Worm (Caenorhabditis elegans) whole organism, mixed stage, embryonic: Measurements from ENCODE around the gene srt-39.

ENCODE experiments used
- M03D4.4 ChIP-seq: sonication (generic microtip); optimal IDR thresholded peaks from 2 replicates; lab custom pipeline; 2017; ENCODE audit warnings: mild to moderate bottlenecking, missing genetic modification characterization, missing compliant biosample characterization
- bed-3 ChIP-seq: fragments of 200-800 bp; sonication (Bioruptor generic); optimal IDR thresholded peaks from 3 replicates; lab custom pipeline; 2018; ENCODE audit warnings: mild to moderate bottlenecking, missing genetic modification characterization, moderate library complexity, missing compliant biosample characterization
- blmp-1 ChIP-seq: fragments of 150-350 bp; optimal IDR thresholded peaks from 2 replicates; lab custom pipeline; 2014; ENCODE audit warnings: missing biosample characterization, missing genetic modification characterization
- ceh-39 ChIP-seq: fragments of 150-350 bp; optimal IDR thresholded peaks from 2 replicates; lab custom pipeline; 2014; ENCODE audit warnings: missing biosample characterization, missing genetic modification characterization
- ceh-83 ChIP-seq: fragments of 200-800 bp; sonication (Bioruptor generic); optimal IDR thresholded peaks from 2 replicates; lab custom pipeline; 2018; ENCODE audit warnings: mild to moderate bottlenecking, missing genetic modification characterization, missing compliant biosample characterization
- ces-1 ChIP-seq: fragments of 150-350 bp; optimal IDR thresholded peaks from 2 replicates; lab custom pipeline; 2014; ENCODE audit warnings: missing biosample characterization, missing genetic modification reagents, missing genetic modification characterization
- cnd-1 ChIP-seq: fragments of 200-800 bp; sonication (Bioruptor generic); optimal IDR thresholded peaks from 2 replicates; lab custom pipeline; 2018; ENCODE audit warnings: mild to moderate bottlenecking, missing genetic modification characterization, missing compliant biosample characterization
- drap-1 ChIP-seq: fragments of 200-800 bp; sonication (Bioruptor generic); optimal IDR thresholded peaks from 3 replicates; lab custom pipeline; 2018; ENCODE audit warnings: mild to moderate bottlenecking, missing genetic modification characterization, missing compliant biosample characterization
- elt-1 ChIP-seq: sonication (generic microtip); optimal IDR thresholded peaks from 2 replicates; lab custom pipeline; 2017; ENCODE audit warnings: missing genetic modification characterization, mild to moderate bottlenecking, missing compliant biosample characterization, antibody characterized with exemption, moderate library complexity, borderline replicate concordance; ENCODE audit not compliant: insufficient read depth
- elt-3 ChIP-seq: fragments of 150-350 bp; optimal IDR thresholded peaks from 2 replicates; lab custom pipeline; 2014; ENCODE audit warnings: missing biosample characterization, missing genetic modification characterization
- flh-1 ChIP-seq: fragments of 200-800 bp; sonication (Bioruptor generic); optimal IDR thresholded peaks from 2 replicates; lab custom pipeline; 2018; ENCODE audit warnings: mild to moderate bottlenecking, missing genetic modification characterization, moderate library complexity, missing compliant biosample characterization
- hlh-1 ChIP-seq: fragments of 150-350 bp; optimal IDR thresholded peaks from 2 replicates; lab custom pipeline; 2014; ENCODE audit warnings: missing biosample characterization, missing genetic modification reagents, missing genetic modification characterization
- lin-13 ChIP-seq: fragments of 150-350 bp; optimal IDR thresholded peaks from 2 replicates; lab custom pipeline; 2014; ENCODE audit warnings: missing biosample characterization, missing genetic modification characterization
- lin-32 ChIP-seq: fragments of 200-800 bp; sonication (Bioruptor generic); optimal IDR thresholded peaks from 2 replicates; lab custom pipeline; 2018; ENCODE audit warnings: mild to moderate bottlenecking, missing genetic modification characterization, missing compliant biosample characterization
- mep-1 ChIP-seq: fragments of 150-350 bp; optimal IDR thresholded peaks from 2 replicates; lab custom pipeline; 2017; ENCODE audit warnings: missing biosample characterization, missing genetic modification reagents, missing genetic modification characterization, inconsistent platforms
- nhr-12 ChIP-seq: fragments of 150-350 bp; optimal IDR thresholded peaks from 2 replicates; lab custom pipeline; 2014; ENCODE audit warnings: missing biosample characterization, missing genetic modification characterization
- nhr-2 ChIP-seq: fragments of 150-350 bp; optimal IDR thresholded peaks from 2 replicates; lab custom pipeline; 2014; ENCODE audit warnings: missing biosample characterization, missing genetic modification characterization
- nhr-237 ChIP-seq: fragments of 150-350 bp; optimal IDR thresholded peaks from 2 replicates; lab custom pipeline; 2014; ENCODE audit warnings: missing biosample characterization, missing genetic modification characterization
- nhr-28 ChIP-seq: fragments of 150-350 bp; optimal IDR thresholded peaks from 2 replicates; lab custom pipeline; 2014; ENCODE audit warnings: missing biosample characterization, missing genetic modification characterization
- nhr-76 ChIP-seq: sonication (generic microtip); optimal IDR thresholded peaks from 2 replicates; lab custom pipeline; 2017; ENCODE audit warnings: missing biosample characterization, missing genetic modification characterization
- pha-4 ChIP-seq: fragments of 150-350 bp; optimal IDR thresholded peaks from 2 replicates; lab custom pipeline; 2018; ENCODE audit warnings: missing biosample characterization, missing genetic modification reagents, missing genetic modification characterization
- sem-2 ChIP-seq: fragments of 200-800 bp; sonication (Bioruptor generic); optimal IDR thresholded peaks from 2 replicates; lab custom pipeline; 2018; ENCODE audit warnings: mild to moderate bottlenecking, missing genetic modification characterization, missing compliant biosample characterization
- snpc-4 ChIP-seq: fragments of 150-350 bp; optimal IDR thresholded peaks from 2 replicates; lab custom pipeline; 2014; ENCODE audit warnings: missing biosample characterization, missing genetic modification characterization
- tbx-8 ChIP-seq: fragments of 200-800 bp; sonication (Bioruptor generic); optimal IDR thresholded peaks from 2 replicates; lab custom pipeline; 2018; ENCODE audit warnings: mild to moderate bottlenecking, missing genetic modification characterization, moderate library complexity, missing compliant biosample characterization
- unc-120 ChIP-seq: sonication (generic microtip); optimal IDR thresholded peaks from 2 replicates; lab custom pipeline; 2017; ENCODE audit warnings: missing genetic modification characterization, missing compliant biosample characterization; ENCODE audit not compliant: poor library complexity, severe bottlenecking
- unc-39 ChIP-seq: fragments of 150-350 bp; optimal IDR thresholded peaks from 2 replicates; lab custom pipeline; 2014; ENCODE audit warnings: missing biosample characterization, missing genetic modification characterization
- unc-62 ChIP-seq: fragments of 150-350 bp; optimal IDR thresholded peaks from 2 replicates; lab custom pipeline; 2014; ENCODE audit warnings: missing biosample characterization, missing genetic modification reagents, missing genetic modification characterization
- zip-8 ChIP-seq: fragments of 150-350 bp; optimal IDR thresholded peaks from 2 replicates; lab custom pipeline; 2014; ENCODE audit warnings: missing biosample characterization, missing genetic modification characterization
- ztf-11 ChIP-seq: fragments of 150-350 bp; optimal IDR thresholded peaks from 2 replicates; lab custom pipeline; 2014; ENCODE audit warnings: missing biosample characterization, missing genetic modification characterization

The srt-39 gene

ce11 chrV:12525526-12525925 lies 40.8 kb downstream of the srt-39 start, which contains the start of gene dyf-4:
dyf-4 (minus strand) TSS chrV:12525738.
- no peak for TF ChIP-seq tbx-8 (GFP tag; lab: Kevin White, UChicago)
- peak; percentile 73 for TF ChIP-seq blmp-1

ce11 chrV:12526124-12526523 lies 41.4 kb downstream of the srt-39 start:
- no peak for TF ChIP-seq ztf-11 (tag; lab: Kevin White, UChicago)

DNA sequence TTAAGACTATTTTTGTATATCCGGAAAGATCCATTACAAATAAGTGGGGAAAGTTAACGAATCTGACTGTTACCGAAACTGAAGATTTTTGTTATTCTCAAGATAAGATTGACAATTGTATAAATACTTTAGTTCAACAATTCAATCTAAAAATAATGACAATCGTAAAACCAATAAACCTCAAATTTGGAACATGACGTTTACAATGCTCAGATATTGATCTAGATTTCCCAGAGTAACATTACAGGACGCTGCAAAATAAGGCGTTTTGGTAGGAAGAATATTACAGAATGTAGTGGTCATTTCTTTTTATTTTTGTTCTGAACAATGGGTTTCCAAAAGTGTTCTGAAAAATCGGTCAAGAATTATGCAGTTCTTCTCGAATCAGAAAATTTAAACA lies 42.1 kb downstream of the srt-39 start, which contains the start of gene F45D3.1:
Gene F45D3.1, plus strand, starts transcription at position 301 of the 400 bp plus-strand sequence.
- TF ChIP-seq nhr-12 (tag; lab: Kevin White, UChicago) (no peak), nhr-76 (tag; lab: Kevin White, UChicago) (no peak), flh-1 (GFP tag; lab: Kevin White, UChicago) (no peak), sem-2 (no peak), lin-13 (tag; lab: Kevin White, UChicago) (no peak), mep-1 (tag; lab: Kevin White, UChicago) (no peak)

DNA sequence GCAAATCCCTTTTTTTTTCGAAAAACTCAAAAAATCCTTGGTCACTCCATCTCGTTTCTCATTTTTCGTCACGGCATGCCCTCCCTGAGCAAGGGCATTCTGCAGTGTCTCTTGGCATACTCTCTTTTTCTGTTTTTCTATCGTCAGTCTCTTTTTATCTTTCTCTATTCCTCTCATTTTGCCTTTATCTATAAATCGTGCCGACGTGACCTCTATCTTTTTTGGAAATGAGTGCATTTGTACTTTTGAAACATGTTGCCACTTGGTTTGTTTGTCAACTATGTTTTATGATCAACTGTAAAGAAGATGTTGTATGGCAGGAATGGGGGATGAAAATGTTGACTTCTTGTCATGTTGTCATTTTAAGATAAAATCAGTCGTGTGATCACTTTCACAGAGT lies 44.2 kb downstream of the srt-39 start:
- no peak for TF ChIP-seq pha-4 (tag; lab: Kevin White, UChicago)
- no peak for TF ChIP-seq elt-1 (tag; lab: Kevin White, UChicago)
- TF ChIP-seq elt-3 (tag; lab: Kevin White, UChicago), result no peak
- TF ChIP-seq mep-1 (tag; lab: Kevin White, UChicago), result no peak
- no peak for TF ChIP-seq zip-8 (tag; lab: Kevin White, UChicago)
- TF ChIP-seq ztf-11 (tag; lab: Kevin White, UChicago), result no peak
- no peak for TF ChIP-seq nhr-28
- TF ChIP-seq unc-62 (GFP tag; lab: Kevin White, UChicago), result no peak
- TF ChIP-seq bed-3, result no peak
- no peak for TF ChIP-seq unc-120 (tag; lab: Kevin White, UChicago)
- no peak for TF ChIP-seq hlh-1 (tag; lab: Kevin White, UChicago)
- no peak for TF ChIP-seq nhr-2 (tag; lab: Kevin White, UChicago)
- no peak for TF ChIP-seq cnd-1 (tag; lab: Kevin White, UChicago)
- TF ChIP-seq, all 35 proteins: peak for 0

DNA sequence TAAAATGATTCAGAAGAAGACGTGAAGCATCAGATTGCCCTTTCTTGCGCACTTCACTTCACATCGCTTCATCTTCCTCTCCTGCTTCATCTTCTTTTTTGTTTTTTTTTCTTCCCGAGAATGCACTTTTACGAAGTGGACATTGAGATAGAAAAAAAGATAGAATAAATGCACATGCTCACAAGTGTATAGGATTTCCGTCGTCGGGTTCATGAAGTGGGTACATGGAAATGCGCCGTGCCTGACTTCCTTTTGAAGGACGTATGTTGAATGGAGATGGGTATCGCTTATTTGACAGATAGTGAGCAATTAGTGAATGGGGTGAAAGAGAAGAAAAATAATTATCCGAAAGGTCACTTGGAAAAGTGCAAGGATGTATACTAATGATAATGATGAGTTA lies 45.4 kb downstream of the srt-39 start:
- TF ChIP-seq nhr-2 (tag; lab: Kevin White, UChicago), result no peak

DNA sequence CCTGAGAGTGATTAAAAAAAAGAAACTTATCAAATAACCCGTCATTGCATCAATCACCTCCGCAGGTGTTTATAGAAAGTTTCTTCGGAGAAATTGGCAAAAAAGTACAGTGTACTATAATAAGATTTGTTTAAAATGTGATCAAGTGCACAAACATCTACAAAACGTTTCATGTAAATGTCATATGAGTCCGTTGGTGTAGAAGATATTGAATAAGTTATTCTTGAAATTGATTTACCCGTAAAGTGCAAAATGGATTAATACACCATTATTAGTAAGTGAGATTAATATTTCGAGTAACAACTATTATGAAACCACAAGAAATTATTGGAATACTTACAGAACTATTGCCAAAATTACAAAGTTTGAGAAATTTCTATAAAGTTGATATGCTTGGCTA lies 46.4 kb downstream of the srt-39 start:
- no peak for TF ChIP-seq zip-8 (tag; lab: Kevin White, UChicago)
- no peak for TF ChIP-seq unc-120 (tag; lab: Kevin White, UChicago)
- TF ChIP-seq unc-39, result no peak
- TF ChIP-seq flh-1 (GFP tag; lab: Kevin White, UChicago), result no peak
- TF ChIP-seq ces-1, result peak; percentile 5

DNA sequence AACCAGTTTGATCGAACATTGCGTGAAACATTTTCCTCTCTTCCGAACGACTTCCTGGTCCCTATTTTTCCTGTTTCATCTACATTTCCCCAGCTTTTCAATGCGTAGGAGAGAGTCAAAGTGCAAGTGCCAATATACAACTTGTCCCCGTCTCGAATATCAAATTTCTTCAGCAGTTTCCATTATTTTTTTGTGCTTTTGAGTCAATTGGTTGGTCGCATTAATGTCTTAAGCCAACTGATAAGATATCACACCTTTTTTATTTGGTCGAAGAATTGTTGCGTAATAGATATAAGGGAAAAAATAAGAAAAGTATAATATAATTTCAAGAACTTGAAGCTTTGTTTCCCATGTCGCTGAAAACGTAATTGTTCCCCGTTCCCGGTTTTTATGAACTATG lies 47.7 kb downstream of the srt-39 start:
- peak; percentile 75 for TF ChIP-seq zip-8 (tag; lab: Kevin White, UChicago)
- TF ChIP-seq ceh-39 (tag; lab: Kevin White, UChicago), result no peak
- TF ChIP-seq, all 35 proteins: peak for 1

DNA sequence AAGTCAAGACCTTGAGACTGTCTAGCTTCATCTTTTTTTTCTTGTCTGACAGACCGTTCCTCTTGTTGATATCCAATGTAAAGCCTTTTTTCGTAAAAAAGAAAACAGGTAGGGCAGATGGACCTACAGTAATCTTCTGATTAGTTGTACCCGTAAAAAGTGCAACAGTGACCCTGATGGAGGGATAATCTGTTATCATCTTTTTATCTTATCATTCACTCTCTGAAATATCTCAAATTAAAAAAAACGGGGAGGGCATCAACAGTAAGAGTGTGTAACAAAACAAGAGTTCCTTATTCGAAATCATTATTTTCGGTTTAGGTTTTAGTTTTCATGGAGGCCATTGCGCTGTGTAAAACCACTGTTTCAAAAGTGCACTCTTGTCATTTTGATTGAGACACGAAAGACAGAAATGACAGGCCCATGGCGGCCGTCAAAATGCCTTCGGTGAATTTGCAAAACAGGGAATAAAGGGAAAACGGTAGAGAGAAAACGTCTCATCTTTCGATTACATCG lies 49.0 kb downstream of the srt-39 start:
- no peak for TF ChIP-seq cnd-1 (tag; lab: Kevin White, UChicago)
- TF ChIP-seq drap-1 (GFP tag; lab: Kevin White, UChicago), result no peak
- no peak for TF ChIP-seq nhr-28
- no peak for TF ChIP-seq nhr-237 (tag; lab: Kevin White, UChicago)
- no peak for TF ChIP-seq ceh-83 (GFP tag; lab: Kevin White, UChicago)
- no peak for TF ChIP-seq mep-1 (tag; lab: Kevin White, UChicago)
- no peak for TF ChIP-seq hlh-1 (tag; lab: Kevin White, UChicago)
- TF ChIP-seq elt-1 (tag; lab: Kevin White, UChicago), result no peak
- no peak for TF ChIP-seq snpc-4 (tag; lab: Kevin White, UChicago)
- no peak for TF ChIP-seq unc-39
- no peak for TF ChIP-seq nhr-2 (tag; lab: Kevin White, UChicago)
- no peak for TF ChIP-seq lin-32 (GFP tag; lab: Kevin White, UChicago)
- no peak for TF ChIP-seq pha-4 (tag; lab: Kevin White, UChicago)
- TF ChIP-seq unc-62 (GFP tag; lab: Kevin White, UChicago), result no peak
- TF ChIP-seq zip-8 (tag; lab: Kevin White, UChicago), result no peak
- TF ChIP-seq M03D4.4 (tag; lab: Kevin White, UChicago), result no peak
